Worm (Caenorhabditis elegans): ENCODE results near the gene top-2.

top-2 gene

ce11 chrII:11830601-11831000, 44.3 kb upstream of the top-2 start:
- TF ChIP-seq hrde-1 (tag; optimal IDR thresholded peaks at IDR 0.05; ENCODE audit: borderline replicate concordance) (no peak), nhr-80 (tag; optimal IDR thresholded peaks at IDR 0.05) (peak; percentile 31), F49E8.2 (tag; optimal IDR thresholded peaks at IDR 0.05; ENCODE audit: insufficient read depth) (no peak), attf-5 (GFP tag; optimal IDR thresholded peaks at IDR 0.05) (peak; percentile 7)

- TF ChIP-seq somi-1 (GFP tag; optimal IDR thresholded peaks at IDR 0.05): no peak
- no peak for TF ChIP-seq tbx-9 (tag; optimal IDR thresholded peaks at IDR 0.05; ENCODE audit: borderline replicate concordance)
- no peak for TF ChIP-seq cebp-2 (GFP tag; IDR thresholded peaks at IDR 0.05)
- no peak for TF ChIP-seq mxl-1 (tag; optimal IDR thresholded peaks at IDR 0.05)
- no peak for TF ChIP-seq hrde-1 (tag; optimal IDR thresholded peaks at IDR 0.05; ENCODE audit: borderline replicate concordance)
- no peak for TF ChIP-seq ZK185.1 (tag; optimal IDR thresholded peaks at IDR 0.05; ENCODE audit: poor library complexity, severe bottlenecking)
- TF ChIP-seq egl-44 (GFP tag; IDR thresholded peaks at IDR 0.05): no peak
- TF ChIP-seq pha-4 (tag; optimal IDR thresholded peaks at IDR 0.05): no peak
- TF ChIP-seq aptf-3 (GFP tag; IDR thresholded peaks at IDR 0.05): no peak
- no peak for TF ChIP-seq ets-4 (GFP tag; optimal IDR thresholded peaks at IDR 0.05)
- TF ChIP-seq nhr-80 (tag; optimal IDR thresholded peaks at IDR 0.05): no peak
- TF ChIP-seq madf-6 (GFP tag; IDR thresholded peaks at IDR 0.05): no peak
- TF ChIP-seq T07F8.4 (tag; optimal IDR thresholded peaks at IDR 0.05): no peak
- TF ChIP-seq bed-2 (GFP tag; IDR thresholded peaks at IDR 0.05): no peak
- no peak for TF ChIP-seq nhr-120 (GFP tag; IDR thresholded peaks at IDR 0.05)
These were observed 42.5 kb upstream of the top-2 start, which contains the start of gene clec-144 for ce11 chrII:11832475-11832874. clec-144 (minus strand) TSS chrII:11832575.

ce11 chrII:11835208-11835607, 39.7 kb upstream of the top-2 start, which contains the start of gene T27D12.6:
T27D12.6 (plus strand) TSS chrII:11835508.
- TF ChIP-seq nfyb-1 (GFP tag; IDR thresholded peaks at IDR 0.05) (no peak), aptf-2 (GFP tag; conservative IDR thresholded peaks at IDR 0.05) (no peak), lin-54 (GFP tag; optimal IDR thresholded peaks at IDR 0.05) (no peak), akir-1 (GFP tag; optimal IDR thresholded peaks at IDR 0.05) (no peak), rec-8 (tag; optimal IDR thresholded peaks at IDR 0.05) (no peak), attf-3 (GFP tag; conservative IDR thresholded peaks at IDR 0.05) (no peak), lag-1 (GFP tag; IDR thresholded peaks at IDR 0.05) (no peak), rpc-1 (optimal IDR thresholded peaks at IDR 0.05) (no peak), rpc-1 (tag; optimal IDR thresholded peaks at IDR 0.05) (no peak), snpc-3.4 (tag; optimal IDR thresholded peaks at IDR 0.05) (no peak), F22D6.2 (tag; optimal IDR thresholded peaks at IDR 0.05) (no peak), madf-10 (tag; optimal IDR thresholded peaks at IDR 0.05) (no peak), Y79H2A.3 (GFP tag; conservative IDR thresholded peaks at IDR 0.05) (no peak), D2030.7 (GFP tag; IDR thresholded peaks at IDR 0.05) (no peak), ceh-91 (GFP tag; IDR thresholded peaks at IDR 0.05) (no peak), B0261.1 (tag; optimal IDR thresholded peaks at IDR 0.05) (no peak)

DNA sequence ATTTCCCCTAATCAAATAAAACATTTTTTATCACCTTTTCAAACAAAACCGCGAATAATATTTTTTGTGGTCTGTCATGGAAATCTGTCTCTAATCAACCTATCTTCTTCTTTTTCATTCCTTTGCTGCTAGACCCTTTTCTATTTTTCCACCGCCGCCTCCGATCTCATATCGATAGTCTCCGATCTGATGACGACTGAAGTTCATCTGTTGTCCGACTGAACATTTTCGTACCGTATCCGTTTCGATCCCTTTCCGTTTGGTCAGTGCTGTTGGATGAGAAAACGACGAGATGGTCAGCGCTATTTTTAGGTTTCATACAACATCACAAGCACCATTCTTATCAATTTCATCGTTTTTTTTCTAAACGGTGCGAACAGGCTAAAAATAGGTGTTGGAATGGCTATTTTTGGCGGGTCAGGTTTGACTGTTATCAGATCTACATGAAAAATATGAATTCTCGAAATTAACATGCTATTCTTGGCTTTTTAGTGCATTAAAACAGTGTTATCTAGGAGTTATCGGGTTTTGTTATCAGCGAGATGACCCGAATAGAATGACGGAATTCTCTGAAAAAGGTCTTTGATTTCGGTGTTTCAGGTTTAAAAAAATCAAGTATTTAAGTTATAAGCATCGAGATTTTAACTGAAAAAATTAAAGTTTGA, 38.3 kb upstream of the top-2 start:
- TF ChIP-seq lin-26 (GFP tag; IDR thresholded peaks at IDR 0.05) (0 out of 2 replicates have a peak, but pooled peaks have one; percentile 21), F22D6.2 (tag; optimal IDR thresholded peaks at IDR 0.05) (peak; percentile 11), nhr-80 (tag; optimal IDR thresholded peaks at IDR 0.05) (peak; percentile 19), sdz-38 (tag; optimal IDR thresholded peaks at IDR 0.05) (no peak), hlh-12 (tag; optimal IDR thresholded peaks at IDR 0.05) (no peak), somi-1 (GFP tag; optimal IDR thresholded peaks at IDR 0.05) (peak; percentile 66), hmg-20 (GFP tag; IDR thresholded peaks at IDR 0.05) (no peak), lin-40 (tag; optimal IDR thresholded peaks at IDR 0.05) (peak; percentile 61), K11D2.4 (GFP tag; IDR thresholded peaks at IDR 0.05) (0 out of 2 replicates have a peak, but pooled peaks have one; percentile 25), F23B12.7 (tag; optimal IDR thresholded peaks at IDR 0.05; ENCODE audit: insufficient read depth) (no peak), C06A6.2 (GFP tag; conservative IDR thresholded peaks at IDR 0.05) (peak; percentile 52; the same call in 1 of the 2 replicates), ztf-26 (tag; optimal IDR thresholded peaks at IDR 0.05) (peak; percentile 66), D2030.7 (GFP tag; IDR thresholded peaks at IDR 0.05) (no peak), dpl-1 (GFP tag; optimal IDR thresholded peaks at IDR 0.05) (no peak), ztf-3 (GFP tag; optimal IDR thresholded peaks at IDR 0.05) (no peak)

All from whole organism, young adult.